Fruit fly (Drosophila melanogaster): ENCODE results near the gene CG10616.

Gene CG10616

DNA sequence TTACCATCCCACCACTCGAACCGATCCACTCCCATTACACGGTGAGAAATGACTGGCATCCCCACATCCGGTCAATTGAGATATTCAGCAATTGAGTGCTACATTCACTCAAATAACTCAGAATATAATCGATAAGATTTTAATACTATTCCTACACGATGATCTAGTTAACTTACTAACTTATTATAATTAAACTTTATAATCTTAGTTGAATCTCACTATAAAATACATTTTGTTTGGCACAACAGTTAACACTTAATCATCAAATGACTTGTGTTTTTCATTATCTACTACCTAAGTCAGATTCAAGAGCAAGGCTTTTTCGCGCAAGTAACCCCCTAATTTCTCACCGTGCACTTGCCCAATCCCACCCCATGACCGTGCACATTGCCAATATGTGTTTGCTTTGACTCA is 23.8 kb downstream of the CG10616 start (continued):
- TF ChIP-seq Trl (optimal IDR thresholded peaks at IDR 0.05) (no peak), Trl (GFP tag; optimal IDR thresholded peaks at IDR 0.05) (no peak), CG6689 (GFP tag; IDR thresholded peaks at IDR 0.05) (0 out of 2 replicates have a peak, but pooled peaks have one; percentile 19), CG11093 (GFP tag; IDR thresholded peaks at IDR 0.05) (no peak), lov (optimal IDR thresholded peaks at IDR 0.05) (no peak), lov (GFP tag; IDR thresholded peaks at IDR 0.05) (no peak), CG18476 (GFP tag; optimal IDR thresholded peaks at IDR 0.05) (peak; percentile 20), CG3281 (GFP tag; optimal IDR thresholded peaks at IDR 0.05) (peak; percentile 47), gem (tag; optimal IDR thresholded peaks at IDR 0.05) (peak; percentile 66), pita (GFP tag; optimal IDR thresholded peaks at IDR 0.05) (no peak), ftz-f1 (GFP tag; optimal IDR thresholded peaks at IDR 0.05) (no peak), Sry-β (GFP tag; optimal IDR thresholded peaks at IDR 0.05) (no peak), Lhr (GFP tag; optimal IDR thresholded peaks at IDR 0.05) (no peak), da (GFP tag; optimal IDR thresholded peaks at IDR 0.05) (no peak), CG5245 (GFP tag; optimal IDR thresholded peaks at IDR 0.05) (no peak), CG10321 (GFP tag; IDR thresholded peaks at IDR 0.05) (no peak), bigmax (GFP tag; optimal IDR thresholded peaks at IDR 0.05) (no peak), CG32532 (GFP tag; IDR thresholded peaks at IDR 0.05) (peak; percentile 4; the same call in 1 of the 2 replicates), exex (tag; optimal IDR thresholded peaks at IDR 0.05) (no peak), CG12942 (GFP tag; optimal IDR thresholded peaks at IDR 0.05) (no peak), usp (GFP tag; optimal IDR thresholded peaks at IDR 0.05) (no peak), sd (tag; optimal IDR thresholded peaks at IDR 0.05) (no peak), Ptx1 (GFP tag; IDR thresholded peaks at IDR 0.05) (0 out of 2 replicates have a peak, but pooled peaks have one; percentile 27), sima (GFP tag; optimal IDR thresholded peaks at IDR 0.05) (no peak), CG14441 (GFP tag; IDR thresholded peaks at IDR 0.05) (no peak), CG13287 (GFP tag; IDR thresholded peaks at IDR 0.05; ENCODE audit: partially characterized antibody) (no peak), CG33557 (GFP tag; optimal IDR thresholded peaks at IDR 0.05) (no peak), Hand (GFP tag; optimal IDR thresholded peaks at IDR 0.05) (no peak), CG10274 (GFP tag; optimal IDR thresholded peaks at IDR 0.05) (peak; percentile 24), grau (tag; optimal IDR thresholded peaks at IDR 0.05) (peak; percentile 64), CG10366 (GFP tag; IDR thresholded peaks at IDR 0.05) (no peak), Vsx1 (GFP tag; optimal IDR thresholded peaks at IDR 0.05) (peak; percentile 8), nau (GFP tag; optimal IDR thresholded peaks at IDR 0.05) (peak; percentile 31), caup (GFP tag; optimal IDR thresholded peaks at IDR 0.05; ENCODE audit: severe bottlenecking) (peak; percentile 11), Sox102F (GFP tag; optimal IDR thresholded peaks at IDR 0.05) (peak; percentile 47), CG8478 (optimal IDR thresholded peaks at IDR 0.05) (no peak), Ravus (GFP tag; IDR thresholded peaks at IDR 0.05) (no peak), rib (GFP tag; IDR thresholded peaks at IDR 0.05) (no peak), sob (GFP tag; IDR thresholded peaks at IDR 0.05) (no peak), CG7786 (GFP tag; optimal IDR thresholded peaks at IDR 0.05) (peak; percentile 3), sna (GFP tag; IDR thresholded peaks at IDR 0.05; ENCODE audit: partially characterized antibody) (no peak), en (GFP tag; optimal IDR thresholded peaks at IDR 0.05) (no peak), CG10267 (tag; optimal IDR thresholded peaks at IDR 0.05) (peak; percentile 36), az2 (GFP tag; optimal IDR thresholded peaks at IDR 0.05) (peak; percentile 35), Fer3 (tag; optimal IDR thresholded peaks at IDR 0.05) (no peak), CG7928 (GFP tag; optimal IDR thresholded peaks at IDR 0.05) (no peak), seq (GFP tag; IDR thresholded peaks at IDR 0.05) (no peak), CG2875 (GFP tag; optimal IDR thresholded peaks at IDR 0.05) (peak; percentile 39), CG2116 (GFP tag; optimal IDR thresholded peaks at IDR 0.05) (no peak), Lpt (GFP tag; optimal IDR thresholded peaks at IDR 0.05) (no peak), CG3407 (GFP tag; optimal IDR thresholded peaks at IDR 0.05) (no peak), CG8281 (tag; optimal IDR thresholded peaks at IDR 0.05) (no peak)
